Worm (Caenorhabditis elegans): ENCODE measurements around the gene rpn-3.

rpn-3 gene

DNA sequence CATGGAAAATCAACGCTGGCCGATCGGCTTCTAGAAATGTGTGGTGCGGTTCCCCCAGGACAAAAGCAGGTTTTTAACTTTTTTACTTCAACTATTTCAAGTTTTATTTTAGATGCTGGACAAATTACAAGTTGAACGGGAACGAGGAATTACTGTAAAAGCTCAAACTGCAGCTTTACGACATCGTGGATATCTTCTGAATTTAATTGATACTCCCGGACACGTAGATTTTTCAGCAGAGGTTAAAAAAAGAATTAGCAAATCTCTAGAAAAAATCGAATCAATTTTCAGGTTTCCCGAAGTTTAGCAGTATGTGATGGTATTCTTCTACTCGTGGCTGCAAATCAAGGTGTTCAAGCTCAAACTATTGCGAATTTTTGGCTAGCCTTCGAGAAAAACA, 17.7 kb upstream of the rpn-3 start:
- no peak for TF ChIP-seq ztf-11 (tag; optimal IDR thresholded peaks at IDR 0.05)
- no peak for TF ChIP-seq nhr-28 (tag; optimal IDR thresholded peaks at IDR 0.05)
- TF ChIP-seq mls-2 (tag; optimal IDR thresholded peaks at IDR 0.05): no peak
- TF ChIP-seq nhr-76 (tag; optimal IDR thresholded peaks at IDR 0.05): no peak

DNA sequence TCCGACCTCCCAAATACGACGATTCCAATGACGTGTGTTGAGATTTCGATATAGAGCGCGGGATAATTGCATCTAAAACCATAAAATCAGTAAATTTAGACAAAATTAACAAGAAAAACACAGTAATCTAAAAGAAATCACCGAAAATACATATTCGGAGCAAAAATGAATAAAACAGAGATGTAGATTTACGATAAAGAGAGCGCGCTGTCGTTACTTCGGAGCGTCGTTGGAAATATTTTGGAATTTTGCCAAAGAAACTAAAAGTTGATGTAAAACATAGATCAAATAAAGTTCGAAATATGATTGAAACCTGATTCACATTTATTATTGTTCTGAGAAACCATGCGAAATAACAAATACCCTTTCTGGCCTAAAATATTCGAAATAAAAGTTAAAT, 15.0 kb upstream of the rpn-3 start, which contains the start of gene ZK1236.5:
ZK1236.5 (minus strand) TSS at position 72 of the 400 bp plus-strand sequence.
- no peak for TF ChIP-seq nhr-76 (tag; optimal IDR thresholded peaks at IDR 0.05)
- TF ChIP-seq ces-1 (GFP tag; optimal IDR thresholded peaks at IDR 0.05): peak; percentile 18

- TF ChIP-seq pha-4 (tag; optimal IDR thresholded peaks at IDR 0.05) (no peak), mep-1 (tag; optimal IDR thresholded peaks at IDR 0.05) (no peak), M03D4.4 (tag; optimal IDR thresholded peaks at IDR 0.05) (no peak), snpc-4 (tag; optimal IDR thresholded peaks at IDR 0.05) (no peak), unc-62 (GFP tag; optimal IDR thresholded peaks at IDR 0.05) (no peak), nhr-76 (tag; optimal IDR thresholded peaks at IDR 0.05) (no peak)
Observed at ce11 chrIII:8435074-8435473, 12.1 kb upstream of the rpn-3 start, which contains the start of gene ZK1236.9. Gene ZK1236.9, minus strand, starts transcription at chrIII:8435174.

ce11 chrIII:8437763-8438414, 9.3 kb upstream of the rpn-3 start:
- peak; percentile 63 for TF ChIP-seq ces-1 (GFP tag; optimal IDR thresholded peaks at IDR 0.05)
- no peak for TF ChIP-seq mep-1 (tag; optimal IDR thresholded peaks at IDR 0.05)

- TF ChIP-seq nhr-76 (tag; optimal IDR thresholded peaks at IDR 0.05) (no peak), ceh-39 (tag; optimal IDR thresholded peaks at IDR 0.05) (no peak), nhr-2 (tag; optimal IDR thresholded peaks at IDR 0.05) (no peak), ces-1 (GFP tag; optimal IDR thresholded peaks at IDR 0.05) (no peak), mls-2 (tag; optimal IDR thresholded peaks at IDR 0.05) (no peak), tbx-8 (GFP tag; optimal IDR thresholded peaks at IDR 0.05) (no peak), sptf-1 (tag; optimal IDR thresholded peaks at IDR 0.05) (no peak), mep-1 (tag; optimal IDR thresholded peaks at IDR 0.05) (no peak), bed-3 (GFP tag; optimal IDR thresholded peaks at IDR 0.05) (no peak), cnd-1 (tag; optimal IDR thresholded peaks at IDR 0.05) (no peak), mab-5 (tag; optimal IDR thresholded peaks at IDR 0.05) (no peak), flh-1 (GFP tag; optimal IDR thresholded peaks at IDR 0.05) (no peak), sem-2 (GFP tag; optimal IDR thresholded peaks at IDR 0.05) (no peak), lin-32 (GFP tag; optimal IDR thresholded peaks at IDR 0.05) (no peak), M03D4.4 (tag; optimal IDR thresholded peaks at IDR 0.05) (no peak), elt-1 (tag; optimal IDR thresholded peaks at IDR 0.05; ENCODE audit: borderline replicate concordance, insufficient read depth) (no peak)
Observed at ce11 chrIII:8439312-8439711, 7.8 kb upstream of the rpn-3 start, which contains the start of gene pqn-96. Gene pqn-96, minus strand, starts transcription at chrIII:8439412.

- TF ChIP-seq mep-1 (tag; optimal IDR thresholded peaks at IDR 0.05) (no peak), lsy-2 (tag; optimal IDR thresholded peaks at IDR 0.05) (peak; percentile 12)
Observed at ce11 chrIII:8443557-8444131, 3.5 kb upstream of the rpn-3 start, which contains the start of gene ufbp-1. Gene ufbp-1, minus strand, starts transcription at chrIII:8443607.

DNA sequence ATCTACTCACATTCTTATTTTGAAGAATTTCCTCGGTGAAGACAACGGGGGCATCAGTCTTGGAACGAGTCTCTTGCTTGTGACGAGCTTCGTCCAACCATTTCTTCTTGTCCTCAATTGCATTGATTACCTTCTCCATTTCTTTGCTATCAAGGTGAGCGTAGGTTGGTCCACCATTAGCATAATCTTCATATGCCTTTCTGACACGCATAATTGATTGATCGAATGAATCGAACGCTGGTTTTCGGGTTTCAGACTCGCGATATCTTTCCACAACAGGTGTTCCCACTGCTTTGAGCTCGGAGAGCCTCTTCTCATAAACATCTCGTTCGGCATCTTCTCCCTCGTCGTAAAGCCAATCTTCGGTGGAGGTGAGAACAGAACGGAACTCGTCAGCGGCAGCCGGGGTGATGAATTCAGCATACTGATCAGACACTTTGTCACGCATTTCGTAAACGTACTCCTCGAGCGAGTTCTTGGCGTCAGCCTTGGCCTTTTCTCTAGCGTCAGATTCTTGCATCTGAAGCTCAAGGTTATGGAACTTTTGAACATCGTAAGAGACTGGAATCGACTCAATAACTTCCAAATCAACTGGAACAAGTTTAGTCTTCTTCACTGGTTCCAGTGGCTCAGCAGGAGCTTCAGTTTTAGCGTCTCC, 2.6 kb upstream of the rpn-3 start:
- no peak for TF ChIP-seq hlh-1 (tag; optimal IDR thresholded peaks at IDR 0.05)
- TF ChIP-seq ceh-43 (GFP tag; optimal IDR thresholded peaks at IDR 0.05): no peak
- no peak for TF ChIP-seq M03D4.4 (tag; optimal IDR thresholded peaks at IDR 0.05)
- TF ChIP-seq tbx-8 (GFP tag; optimal IDR thresholded peaks at IDR 0.05): no peak
- TF ChIP-seq lin-32 (GFP tag; optimal IDR thresholded peaks at IDR 0.05): no peak
- TF ChIP-seq pha-4 (tag; optimal IDR thresholded peaks at IDR 0.05): no peak
- no peak for TF ChIP-seq flh-1 (GFP tag; optimal IDR thresholded peaks at IDR 0.05)
- TF ChIP-seq sem-2 (GFP tag; optimal IDR thresholded peaks at IDR 0.05): no peak
- no peak for TF ChIP-seq mls-2 (tag; optimal IDR thresholded peaks at IDR 0.05)
- no peak for TF ChIP-seq cnd-1 (tag; optimal IDR thresholded peaks at IDR 0.05)
- TF ChIP-seq mep-1 (tag; optimal IDR thresholded peaks at IDR 0.05): no peak
- no peak for TF ChIP-seq unc-39 (tag; optimal IDR thresholded peaks at IDR 0.05)
- TF ChIP-seq unc-120 (tag; optimal IDR thresholded peaks at IDR 0.05; ENCODE audit: poor library complexity, severe bottlenecking): no peak
- no peak for TF ChIP-seq bed-3 (GFP tag; optimal IDR thresholded peaks at IDR 0.05)
- TF ChIP-seq nhr-2 (tag; optimal IDR thresholded peaks at IDR 0.05): no peak
- no peak for TF ChIP-seq elt-3 (tag; optimal IDR thresholded peaks at IDR 0.05)
